Worm (Caenorhabditis elegans): ENCODE results near the gene F10E7.1.

ce11 chrII:7116350-7116749 lies 10.2 kb upstream of the F10E7.1 start, which contains the start of gene spon-1:
- no peak for TF ChIP-seq ama-1 (optimal IDR thresholded peaks at IDR 0.05)
- TF ChIP-seq lin-39 (tag; optimal IDR thresholded peaks at IDR 0.05) = no peak
- TF ChIP-seq ztf-11 (tag; optimal IDR thresholded peaks at IDR 0.05) = no peak
- no peak for TF ChIP-seq pax-3 (tag; optimal IDR thresholded peaks at IDR 0.05)
- no peak for TF ChIP-seq unc-62 (GFP tag; optimal IDR thresholded peaks at IDR 0.05)
- TF ChIP-seq vab-15 (tag; optimal IDR thresholded peaks at IDR 0.05) = no peak
